Fruit fly (Drosophila melanogaster) whole organism, adult: ENCODE measurements around the gene CG3909.

Source experiments
- CG11617 ChIP-seq: fragments of 200-800 bp; sonication (Bioruptor generic); optimal IDR thresholded peaks from 2 replicates; lab custom pipeline; 2017; ENCODE audit warnings: mild to moderate bottlenecking, missing biosample characterization, missing genetic modification reagents, missing genetic modification characterization
- CG12768 ChIP-seq: fragments of 200-800 bp; sonication (Bioruptor generic); optimal IDR thresholded peaks from 2 replicates; lab custom pipeline; 2017; ENCODE audit warnings: missing biosample characterization, missing genetic modification characterization, mild to moderate bottlenecking, moderate library complexity, missing genetic modification reagents
- CG14711 ChIP-seq: fragments of 200-800 bp; sonication (Bioruptor generic); optimal IDR thresholded peaks from 2 replicates; lab custom pipeline; 2018; ENCODE audit warnings: missing biosample characterization, mild to moderate bottlenecking, missing genetic modification characterization, moderate library complexity
- CG1620 ChIP-seq: fragments of 200-800 bp; sonication (Bioruptor generic); optimal IDR thresholded peaks from 2 replicates; lab custom pipeline; 2016; ENCODE audit warnings: missing biosample characterization, missing genetic modification characterization
- CG33017 ChIP-seq: fragments of 200-800 bp; sonication (Bioruptor generic); optimal IDR thresholded peaks from 2 replicates; lab custom pipeline; 2018; ENCODE audit warnings: missing biosample characterization, mild to moderate bottlenecking, missing genetic modification characterization, moderate library complexity
- CG5204 ChIP-seq: fragments of 200-800 bp; sonication (Bioruptor generic); optimal IDR thresholded peaks from 2 replicates; lab custom pipeline; 2016; ENCODE audit warnings: missing biosample characterization, missing genetic modification characterization
- CG7045 ChIP-seq: fragments of 200-800 bp; sonication (Bioruptor generic); optimal IDR thresholded peaks from 2 replicates; lab custom pipeline; 2017; ENCODE audit warnings: missing biosample characterization, mild to moderate bottlenecking, missing genetic modification characterization
- CG7101 ChIP-seq: fragments of 200-800 bp; sonication (Bioruptor generic); optimal IDR thresholded peaks from 2 replicates; lab custom pipeline; 2018; ENCODE audit warnings: missing biosample characterization, mild to moderate bottlenecking, missing genetic modification characterization, moderate library complexity
- Clk ChIP-seq: fragments of 200-800 bp; sonication (Bioruptor generic); optimal IDR thresholded peaks from 2 replicates; lab custom pipeline; 2017; ENCODE audit warnings: missing biosample characterization, missing genetic modification characterization
- Crg-1 ChIP-seq: fragments of 200-800 bp; sonication (Bioruptor generic); optimal IDR thresholded peaks from 2 replicates; lab custom pipeline; 2016; ENCODE audit warnings: missing biosample characterization, missing genetic modification characterization
- Hr96 ChIP-seq: fragments of 200-800 bp; sonication (Bioruptor generic); optimal IDR thresholded peaks from 2 replicates; lab custom pipeline; 2016; ENCODE audit warnings: missing biosample characterization, missing genetic modification characterization
- Mnt ChIP-seq: fragments of 200-800 bp; sonication (Bioruptor generic); optimal IDR thresholded peaks from 2 replicates; lab custom pipeline; 2016; ENCODE audit warnings: missing biosample characterization, mild to moderate bottlenecking, missing genetic modification characterization
- bab1 ChIP-seq: fragments of 200-800 bp; sonication (Bioruptor generic); optimal IDR thresholded peaks from 3 replicates; lab custom pipeline; 2019; ENCODE audit warnings: missing biosample characterization, mild to moderate bottlenecking, missing genetic modification characterization, moderate library complexity
- cic ChIP-seq: fragments of 200-800 bp; sonication (Bioruptor generic); optimal IDR thresholded peaks from 2 replicates; lab custom pipeline; 2017; ENCODE audit warnings: missing biosample characterization, mild to moderate bottlenecking, missing genetic modification characterization, moderate library complexity
- cnc ChIP-seq, 2 experiments: fragments of >200 bp; optimal IDR thresholded peaks; 2 replicates each; lab custom pipeline; 2017
- kay ChIP-seq: fragments of 200-800 bp; sonication (Bioruptor generic); peaks from one replicate; lab custom pipeline; 2016; ENCODE audit warnings: missing biosample characterization, missing genetic modification characterization, borderline replicate concordance
- ovo ChIP-seq: fragments of 200-800 bp; sonication (Bioruptor generic); optimal IDR thresholded peaks from 2 replicates; lab custom pipeline; 2016; ENCODE audit warnings: missing biosample characterization, missing genetic modification characterization
- pad ChIP-seq: fragments of 200-800 bp; sonication (Bioruptor generic); optimal IDR thresholded peaks from 3 replicates; lab custom pipeline; 2017; ENCODE audit warnings: missing biosample characterization, missing genetic modification characterization, mild to moderate bottlenecking, moderate library complexity, missing genetic modification reagents
- tj ChIP-seq: fragments of 200-800 bp; sonication (Bioruptor generic); optimal IDR thresholded peaks from 3 replicates; lab custom pipeline; 2017; ENCODE audit warnings: missing biosample characterization, mild to moderate bottlenecking, missing genetic modification characterization, moderate library complexity
- toe ChIP-seq: fragments of 200-800 bp; sonication (Bioruptor generic); optimal IDR thresholded peaks from 2 replicates; lab custom pipeline; 2016; ENCODE audit warnings: missing biosample characterization, missing genetic modification characterization

The CG3909 gene

DNA sequence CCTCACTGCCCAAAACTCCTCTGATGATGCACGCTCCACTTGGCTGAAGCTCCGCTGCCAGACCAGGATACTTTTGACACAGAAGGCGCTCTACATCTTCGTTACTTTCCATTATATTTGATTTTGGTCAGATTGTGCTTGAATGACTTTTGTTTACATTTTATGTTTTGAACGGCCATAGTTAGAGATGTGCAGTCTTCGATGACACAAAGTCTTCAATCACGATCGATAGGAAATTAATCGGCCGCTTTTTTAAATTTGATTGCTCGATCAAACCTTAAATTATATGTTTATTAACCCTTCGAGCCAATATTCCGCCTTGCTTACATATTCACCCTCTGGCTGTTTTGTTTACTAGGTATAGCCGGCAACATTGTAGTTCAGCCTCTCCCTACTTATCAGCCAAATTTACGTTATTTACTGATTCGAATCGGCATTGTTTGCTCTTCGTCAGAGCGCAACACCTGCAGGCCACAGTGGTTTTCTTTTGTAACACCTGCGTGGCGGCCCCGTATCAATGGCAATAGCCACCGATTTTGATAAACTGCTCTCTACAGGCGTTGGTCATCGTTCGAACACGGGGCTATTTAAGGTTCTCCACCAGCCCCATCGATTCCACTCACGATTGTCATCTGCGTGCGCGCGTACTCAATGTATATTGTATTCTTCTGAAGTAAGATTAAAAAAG is 9.8 kb downstream of the CG3909 start, which contains the start of the genes Fancl and Npc2e:
Fancl (minus strand) TSS at position 175 of the 688 bp plus-strand sequence.
Npc2e (plus strand) TSS at position 638 of the 688 bp plus-strand sequence.
- no peak for TF ChIP-seq CG33017
- no peak for TF ChIP-seq Hr96
- no peak for TF ChIP-seq tj (GFP tag; lab: Kevin White, UChicago)
- no peak for TF ChIP-seq CG12768 (GFP tag; lab: Kevin White, UChicago)
- TF ChIP-seq CG5204 (GFP tag; lab: Kevin White, UChicago), result no peak
- TF ChIP-seq CG11617 (GFP tag; lab: Kevin White, UChicago), result no peak
- no peak for TF ChIP-seq CG7101
- TF ChIP-seq Clk (GFP tag; lab: Kevin White, UChicago), result no peak
- TF ChIP-seq toe (GFP tag; lab: Kevin White, UChicago), result no peak
- TF ChIP-seq Crg-1, result no peak
- TF ChIP-seq cnc (optimal IDR thresholded peaks at IDR 0.05; lab: Kevin White, UChicago), result no peak
- TF ChIP-seq CG1620 (GFP tag; lab: Kevin White, UChicago), result no peak
- TF ChIP-seq cic (GFP tag; lab: Kevin White, UChicago), result no peak
- no peak for TF ChIP-seq bab1 (GFP tag; lab: Kevin White, UChicago)
- TF ChIP-seq CG14711 (tag; lab: Kevin White, UChicago), result no peak

DNA sequence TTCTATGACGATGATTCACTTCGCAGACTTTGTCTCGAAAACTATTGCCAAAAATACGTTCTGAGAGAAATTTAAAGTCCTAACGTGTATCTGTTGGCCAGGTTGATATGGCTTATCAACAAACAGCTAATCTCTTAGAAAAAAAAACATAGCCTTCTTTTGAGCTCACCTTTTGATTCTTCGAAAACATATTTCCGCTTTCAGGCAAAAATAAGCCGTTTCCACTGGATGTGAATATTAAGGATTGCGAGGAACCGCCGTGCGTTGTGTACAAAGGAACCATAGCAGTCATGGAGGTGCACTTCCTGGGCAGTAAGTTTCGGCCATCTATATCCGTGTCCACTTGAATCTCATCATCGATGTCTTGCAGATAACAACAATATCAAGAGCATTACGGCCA is 10.5 kb downstream of the CG3909 start:
- TF ChIP-seq CG7045, result no peak
- TF ChIP-seq tj (GFP tag; lab: Kevin White, UChicago), result no peak
- TF ChIP-seq cic (GFP tag; lab: Kevin White, UChicago), result no peak
- TF ChIP-seq Clk (GFP tag; lab: Kevin White, UChicago), result no peak
- no peak for TF ChIP-seq ovo (GFP tag; lab: Kevin White, UChicago)
- TF ChIP-seq Hr96, result no peak
- no peak for TF ChIP-seq bab1 (GFP tag; lab: Kevin White, UChicago)
- no peak for TF ChIP-seq CG12768 (GFP tag; lab: Kevin White, UChicago)
- no peak for TF ChIP-seq cnc (optimal IDR thresholded peaks at IDR 0.05; lab: Kevin White, UChicago)
- no peak for TF ChIP-seq Mnt
- TF ChIP-seq pad, result no peak
- TF ChIP-seq CG33017, result no peak
- no peak for TF ChIP-seq CG7101
- no peak for TF ChIP-seq kay (GFP tag; lab: Kevin White, UChicago)
- no peak for TF ChIP-seq CG14711 (tag; lab: Kevin White, UChicago)
- TF ChIP-seq Crg-1, result no peak
- no peak for TF ChIP-seq CG1620 (GFP tag; lab: Kevin White, UChicago)
- TF ChIP-seq CG11617 (GFP tag; lab: Kevin White, UChicago), result no peak
- TF ChIP-seq toe (GFP tag; lab: Kevin White, UChicago), result no peak
- TF ChIP-seq CG5204 (GFP tag; lab: Kevin White, UChicago), result no peak

DNA sequence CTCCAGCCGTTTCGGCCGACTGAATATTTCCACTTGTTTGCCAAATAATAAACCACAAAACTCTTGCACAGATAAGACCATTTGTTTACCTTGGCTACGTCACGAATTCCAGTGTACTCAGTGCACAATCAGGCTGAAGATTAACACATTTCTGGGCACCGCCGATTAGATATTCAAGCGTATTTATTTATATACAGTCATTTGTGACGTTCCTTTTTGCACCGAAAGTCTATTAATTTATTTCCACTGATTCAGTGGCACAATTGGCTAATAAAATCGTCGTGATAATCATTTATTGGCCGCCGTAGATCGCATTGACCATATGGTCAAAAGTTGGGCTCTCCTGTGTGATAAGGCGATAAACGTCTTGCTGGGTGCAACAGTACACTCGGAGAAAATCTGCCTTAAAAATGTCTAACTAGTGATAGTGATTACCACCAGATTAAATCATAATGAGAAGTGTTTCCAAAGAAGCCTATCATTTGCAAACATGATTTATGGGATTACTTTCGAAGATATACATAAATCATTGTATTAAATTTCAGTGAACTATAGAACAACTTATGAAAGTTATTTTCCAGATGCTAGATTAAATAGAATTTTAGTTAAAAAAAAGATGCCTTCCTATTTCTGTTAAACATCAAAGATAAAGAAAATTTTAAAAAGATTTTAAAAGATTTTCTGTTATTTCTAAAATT is 11.4 kb downstream of the CG3909 start:
- TF ChIP-seq kay (GFP tag; lab: Kevin White, UChicago) (no peak), CG7101 (peak; percentile 11), pad (peak; percentile 22), tj (GFP tag; lab: Kevin White, UChicago) (no peak), cnc (optimal IDR thresholded peaks at IDR 0.05; lab: Kevin White, UChicago) (no peak), ovo (GFP tag; lab: Kevin White, UChicago) (peak; percentile 58), Hr96 (no peak), CG1620 (GFP tag; lab: Kevin White, UChicago) (no peak), bab1 (GFP tag; lab: Kevin White, UChicago) (no peak), Mnt (peak; percentile 53), CG11617 (GFP tag; lab: Kevin White, UChicago) (no peak), toe (GFP tag; lab: Kevin White, UChicago) (no peak), CG12768 (GFP tag; lab: Kevin White, UChicago) (peak; percentile 71), Crg-1 (peak; percentile 34), CG14711 (tag; lab: Kevin White, UChicago) (peak; percentile 4), cic (GFP tag; lab: Kevin White, UChicago) (peak; percentile 92), Clk (GFP tag; lab: Kevin White, UChicago) (no peak), CG33017 (peak; percentile 70), CG7045 (peak; percentile 3), CG5204 (GFP tag; lab: Kevin White, UChicago) (peak; percentile 2)

DNA sequence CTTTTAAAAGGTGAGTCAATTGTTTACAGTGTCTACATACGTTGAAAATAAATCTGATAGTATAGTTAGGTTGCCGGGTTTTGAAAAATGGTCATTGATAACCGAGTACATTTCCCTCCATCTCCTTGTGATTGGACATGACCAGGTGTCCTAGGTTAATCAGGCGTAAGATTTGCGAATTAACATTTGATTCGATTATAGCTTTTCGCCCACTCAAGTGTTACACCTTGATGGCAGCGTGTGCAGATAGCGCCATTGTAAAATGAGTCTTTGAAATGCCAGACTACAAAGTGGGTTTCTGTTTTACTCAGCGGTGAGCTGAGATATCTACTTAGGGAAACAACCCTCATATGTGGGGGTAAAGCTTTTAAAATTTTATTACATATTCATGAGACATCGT is 11.9 kb downstream of the CG3909 start:
- TF ChIP-seq Mnt, result no peak
- TF ChIP-seq ovo (GFP tag; lab: Kevin White, UChicago), result no peak
- TF ChIP-seq cnc (optimal IDR thresholded peaks at IDR 0.05; lab: Kevin White, UChicago), result no peak
- TF ChIP-seq Hr96, result no peak
- TF ChIP-seq CG33017, result no peak
- no peak for TF ChIP-seq CG7045
- TF ChIP-seq CG7101, result no peak
- TF ChIP-seq CG5204 (GFP tag; lab: Kevin White, UChicago), result no peak

dm6 chr3R:10055951-10056350 is 12.9 kb downstream of the CG3909 start, which contains the start of gene Npc2d:
TSS of gene Npc2d (minus strand) at chr3R:10056083.
- TF ChIP-seq pad (no peak), Clk (GFP tag; lab: Kevin White, UChicago) (no peak), Mnt (no peak), toe (GFP tag; lab: Kevin White, UChicago) (no peak), Crg-1 (no peak), kay (GFP tag; lab: Kevin White, UChicago) (no peak), CG11617 (GFP tag; lab: Kevin White, UChicago) (no peak), Hr96 (no peak), cnc (optimal IDR thresholded peaks at IDR 0.05; lab: Kevin White, UChicago) (no peak), CG12768 (GFP tag; lab: Kevin White, UChicago) (no peak), CG5204 (GFP tag; lab: Kevin White, UChicago) (no peak), ovo (GFP tag; lab: Kevin White, UChicago) (no peak), CG33017 (no peak), CG7101 (no peak)
